Worm (Caenorhabditis elegans): ENCODE data around the gene ZK856.5.
A peak's percentile ranks its signal among the peaks of the same experiment; 100 is the strongest.

The ZK856.5 gene

ce11 chrV:10178166-10178565 lies 11.8 kb downstream of the ZK856.5 start:
- TF ChIP-seq zip-11 (GFP tag; IDR thresholded peaks at IDR 0.05) (no peak), zfp-2 (tag; optimal IDR thresholded peaks at IDR 0.05) (no peak), ZK337.2 (GFP tag; IDR thresholded peaks at IDR 0.05) (no peak), ceh-82 (tag; optimal IDR thresholded peaks at IDR 0.05) (no peak), F37D6.2 (tag; optimal IDR thresholded peaks at IDR 0.05) (no peak), vab-7 (GFP tag; IDR thresholded peaks at IDR 0.05) (no peak), zag-1 (tag; optimal IDR thresholded peaks at IDR 0.05) (peak; percentile 32), ama-1 (optimal IDR thresholded peaks at IDR 0.05) (no peak), fkh-10 (GFP tag; optimal IDR thresholded peaks at IDR 0.05) (peak; percentile 53), dmd-6 (GFP tag; IDR thresholded peaks at IDR 0.05) (peak; percentile 16; the same call in 1 of the 2 replicates), Y105C5A.15 (GFP tag; IDR thresholded peaks at IDR 0.05) (no peak), nhr-76 (tag; optimal IDR thresholded peaks at IDR 0.05) (no peak), hlh-11 (tag; optimal IDR thresholded peaks at IDR 0.05) (peak; percentile 59), ztf-11 (tag; optimal IDR thresholded peaks at IDR 0.05) (no peak), unc-130 (GFP tag; optimal IDR thresholded peaks at IDR 0.05) (peak; percentile 17), cey-2 (tag; optimal IDR thresholded peaks at IDR 0.05; ENCODE audit: borderline replicate concordance, insufficient read depth) (no peak), hlh-30 (tag; optimal IDR thresholded peaks at IDR 0.05; ENCODE audit: insufficient read depth) (peak; percentile 64), aha-1 (tag) (no peak), ceh-20 (GFP tag; IDR thresholded peaks at IDR 0.05) (no peak), nhr-10 (tag; optimal IDR thresholded peaks at IDR 0.05) (no peak), hif-1 (tag; optimal IDR thresholded peaks at IDR 0.05) (peak in 1 of 2 experiments; percentile 72), dmd-9 (GFP tag; IDR thresholded peaks at IDR 0.05) (no peak), skn-1 (tag; optimal IDR thresholded peaks at IDR 0.05) (no peak), arid-1 (GFP tag; conservative IDR thresholded peaks at IDR 0.05) (no peak), sdz-12 (GFP tag; optimal IDR thresholded peaks at IDR 0.05) (no peak), egl-43 (GFP tag; IDR thresholded peaks at IDR 0.05) (0 out of 2 replicates have a peak, but pooled peaks have one; percentile 25), nhr-102 (tag; optimal IDR thresholded peaks at IDR 0.05) (no peak), F26F4.8 (GFP tag; conservative IDR thresholded peaks at IDR 0.05) (no peak), mdt-29 (GFP tag; IDR thresholded peaks at IDR 0.05) (no peak), egl-27 (tag; optimal IDR thresholded peaks at IDR 0.05) (no peak), snpc-4 (tag; optimal IDR thresholded peaks at IDR 0.05) (no peak), Y5F2A.4 (GFP tag; optimal IDR thresholded peaks at IDR 0.05) (no peak), unc-62 (GFP tag; optimal IDR thresholded peaks at IDR 0.05 in 1 of 2) (no peak), unc-62 (tag; optimal IDR thresholded peaks at IDR 0.05) (no peak), set-16 (GFP tag; IDR thresholded peaks at IDR 0.05) (no peak), T26A8.4 (GFP tag; IDR thresholded peaks at IDR 0.05) (no peak), nhr-11 (tag; optimal IDR thresholded peaks at IDR 0.05) (peak; percentile 33), zip-2 (tag; optimal IDR thresholded peaks at IDR 0.05) (no peak), mxl-3 (GFP tag; optimal IDR thresholded peaks at IDR 0.05) (peak; percentile 24), ceh-32 (tag; optimal IDR thresholded peaks at IDR 0.05; ENCODE audit: poor library complexity) (no peak), nhr-6 (tag; optimal IDR thresholded peaks at IDR 0.05) (no peak), lsy-2 (tag; optimal IDR thresholded peaks at IDR 0.05) (peak in 1 of 2 experiments; percentile 64), nhr-41 (GFP tag; IDR thresholded peaks at IDR 0.05) (no peak), pqm-1 (tag; optimal IDR thresholded peaks at IDR 0.05) (no peak), mes-2 (tag; optimal IDR thresholded peaks at IDR 0.05; ENCODE audit: poor library complexity, severe bottlenecking) (peak; percentile 38), madf-5 (GFP tag; IDR thresholded peaks at IDR 0.05) (no peak), R02D3.7 (tag; optimal IDR thresholded peaks at IDR 0.05) (no peak), lin-38 (GFP tag; IDR thresholded peaks at IDR 0.05) (peak; percentile 93), D1046.2 (GFP tag; IDR thresholded peaks at IDR 0.05) (no peak), daf-8 (GFP tag; IDR thresholded peaks at IDR 0.05) (no peak), T20F7.1 (GFP tag; optimal IDR thresholded peaks at IDR 0.05) (peak; percentile 51), php-3 (GFP tag; IDR thresholded peaks at IDR 0.05) (no peak)

Measured in whole organism, L4 larva.